Fruit fly (Drosophila melanogaster): ENCODE measurements around the gene CG13807.
A peak's percentile ranks its signal among the peaks of the same experiment; 100 is the strongest.

CG13807 gene

DNA sequence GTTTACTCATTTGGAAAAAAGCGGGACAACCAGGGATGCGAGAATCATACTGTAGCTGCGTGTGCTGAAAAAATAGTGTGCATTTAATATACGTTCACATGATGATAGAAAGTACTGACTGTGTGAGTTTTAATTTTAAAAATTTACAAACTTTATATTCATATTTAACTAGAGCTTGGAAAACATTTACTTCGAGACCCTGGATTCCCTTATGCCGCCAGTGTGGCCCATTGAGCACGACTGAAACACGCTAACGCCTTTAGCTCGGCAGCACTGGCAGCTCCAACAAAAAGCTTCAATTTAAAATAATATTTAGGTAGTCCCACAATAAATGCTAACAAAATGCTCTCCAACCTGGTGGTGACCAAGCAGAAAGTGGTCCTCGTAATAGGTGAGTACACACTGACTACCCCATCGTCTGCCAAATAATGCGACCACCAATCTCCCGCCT, 5.3 kb upstream of the CG13807 start, which contains the start of the genes CG1275 and Elp5 (continued):
- TF ChIP-seq fkh (GFP tag; optimal IDR thresholded peaks at IDR 0.05) (peak; percentile 97), achi (GFP tag; optimal IDR thresholded peaks at IDR 0.05) (peak; percentile 98), cyc (GFP tag; optimal IDR thresholded peaks at IDR 0.05) (peak; percentile 98), CG8632 (GFP tag; optimal IDR thresholded peaks at IDR 0.05) (peak; percentile 98), Smox (GFP tag; optimal IDR thresholded peaks at IDR 0.05) (peak; percentile 98), Sox102F (GFP tag; optimal IDR thresholded peaks at IDR 0.05) (peak; percentile 99), salr (GFP tag; optimal IDR thresholded peaks at IDR 0.05) (peak; percentile 97 to 98), CG3032 (tag; optimal IDR thresholded peaks at IDR 0.05) (peak; percentile 99), spab (GFP tag; optimal IDR thresholded peaks at IDR 0.05) (peak; percentile 95), CG4318 (GFP tag; optimal IDR thresholded peaks at IDR 0.05) (peak; percentile 98), Met (GFP tag; optimal IDR thresholded peaks at IDR 0.05) (peak; percentile 99), ss (GFP tag; optimal IDR thresholded peaks at IDR 0.05) (peak; percentile 95 to 99), svp (GFP tag) (peak; percentile 100), Ets96B (tag; optimal IDR thresholded peaks at IDR 0.05) (peak; percentile 96), dac (GFP tag; optimal IDR thresholded peaks at IDR 0.05) (peak; percentile 98)

DNA sequence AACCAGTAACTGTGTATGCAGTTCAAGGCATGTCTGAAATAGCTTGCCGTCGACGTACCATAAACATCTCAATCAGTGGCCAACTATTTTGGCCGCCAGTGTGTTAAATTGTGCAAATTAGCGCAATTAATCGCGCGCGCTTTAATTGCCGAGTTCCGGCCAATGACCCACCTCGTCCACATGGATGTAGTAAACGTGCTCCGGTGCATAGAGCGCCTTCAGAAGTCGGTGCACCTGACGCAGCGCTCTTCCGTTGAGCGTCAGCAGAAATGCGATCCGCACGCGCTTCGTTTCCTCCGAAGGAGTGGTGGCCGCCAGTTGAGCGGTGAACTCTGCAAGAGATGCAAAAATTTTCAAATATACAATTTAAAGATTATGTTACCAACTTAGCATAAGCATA, 1.4 kb upstream of the CG13807 start:
- TF ChIP-seq CG16779 (tag; optimal IDR thresholded peaks at IDR 0.05) (no peak), Hr4 (GFP tag; optimal IDR thresholded peaks at IDR 0.05) (no peak), CG10669 (GFP tag; optimal IDR thresholded peaks at IDR 0.05) (no peak), Gug (GFP tag; IDR thresholded peaks at IDR 0.05) (no peak), Ets21C (GFP tag; optimal IDR thresholded peaks at IDR 0.05) (no peak), OdsH (GFP tag; optimal IDR thresholded peaks at IDR 0.05) (no peak), achi (GFP tag; optimal IDR thresholded peaks at IDR 0.05) (no peak)

DNA sequence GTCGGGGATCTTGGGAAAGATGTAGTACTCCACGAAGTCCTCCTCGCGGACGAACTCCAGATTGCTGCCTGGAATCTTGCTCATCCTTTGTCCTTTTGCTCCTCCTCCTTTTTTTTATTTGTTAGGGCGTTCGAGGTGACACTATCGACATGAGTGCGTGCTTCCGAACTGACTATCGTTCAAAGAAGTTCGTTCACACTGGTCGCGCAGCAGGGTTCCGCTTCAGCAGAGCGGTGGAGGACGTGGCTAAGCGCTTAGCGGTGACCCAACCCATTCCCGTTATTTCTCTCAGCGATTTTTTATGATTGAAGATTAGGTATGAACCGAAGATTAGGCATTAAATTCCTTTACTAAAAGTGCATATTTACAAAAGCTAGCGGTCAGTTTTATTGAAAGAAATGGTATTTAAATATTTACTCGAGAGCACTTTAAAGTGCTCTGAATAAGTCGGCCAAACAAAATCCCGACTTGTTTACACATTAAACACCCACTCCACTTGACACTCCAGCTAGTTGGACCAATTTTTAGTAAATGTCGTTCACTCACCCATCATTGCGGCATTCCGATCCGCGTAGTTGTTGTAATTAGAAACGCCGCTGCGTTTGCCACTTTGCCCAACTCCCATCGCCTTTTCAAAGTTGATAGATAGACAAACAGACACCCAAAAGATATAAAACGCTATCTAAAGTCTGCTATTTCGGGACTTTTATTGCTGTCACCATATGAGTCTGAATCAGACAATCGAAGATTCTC, 3.1 kb downstream of the CG13807 start, which contains the start of the genes ecd and CG13806:
TSS of gene ecd (minus strand) at position 166 of the 753 bp plus-strand sequence.
TSS of gene CG13806 (plus strand) at position 703 of the 753 bp plus-strand sequence.
- TF ChIP-seq CG31627 (GFP tag; optimal IDR thresholded peaks at IDR 0.05) (peak; percentile 18), Sox15 (GFP tag; optimal IDR thresholded peaks at IDR 0.05) (no peak), fkh (GFP tag; optimal IDR thresholded peaks at IDR 0.05) (peak; percentile 67), Sox14 (GFP tag; optimal IDR thresholded peaks at IDR 0.05) (peak; percentile 87), fd85E (GFP tag; optimal IDR thresholded peaks at IDR 0.05) (no peak), eg (GFP tag; IDR thresholded peaks at IDR 0.05) (peak; percentile 36; the same call in 1 of the 3 replicates), lz (GFP tag; optimal IDR thresholded peaks at IDR 0.05) (peak; percentile 30), cyc (GFP tag; optimal IDR thresholded peaks at IDR 0.05) (peak; percentile 2), Hr39 (GFP tag; optimal IDR thresholded peaks at IDR 0.05) (peak; percentile 25), salr (GFP tag; optimal IDR thresholded peaks at IDR 0.05) (no peak), svp (GFP tag) (peak; percentile 26), esn (GFP tag; optimal IDR thresholded peaks at IDR 0.05) (peak; percentile 15)

DNA sequence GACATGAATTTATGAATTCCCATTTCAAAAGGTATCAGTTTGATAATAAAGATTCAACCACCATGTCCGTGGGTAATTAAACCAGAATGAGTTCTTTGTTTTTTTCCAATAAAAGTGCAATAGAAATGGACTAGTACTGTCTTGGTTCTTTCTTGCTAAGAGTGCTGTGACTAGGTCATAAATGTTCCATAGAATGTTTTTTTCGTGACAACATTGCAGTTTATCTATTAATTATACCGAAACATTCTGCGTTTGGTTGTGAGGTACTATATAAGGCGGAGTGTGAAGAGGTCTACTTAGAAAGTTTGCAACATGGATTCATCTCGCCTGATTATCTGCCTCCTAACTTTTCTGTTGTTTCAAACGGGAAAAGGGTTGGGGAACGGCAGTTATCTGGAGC, 4.8 kb downstream of the CG13807 start, which contains the start of gene obst-I:
TSS of gene obst-I (plus strand) at position 301 of the 400 bp plus-strand sequence.
- TF ChIP-seq Hr38 (GFP tag; optimal IDR thresholded peaks at IDR 0.05) (no peak), CG1621 (tag; optimal IDR thresholded peaks at IDR 0.05) (no peak), svp (GFP tag) (no peak), CG3032 (tag; optimal IDR thresholded peaks at IDR 0.05) (no peak), CG34406 (GFP tag; optimal IDR thresholded peaks at IDR 0.05) (no peak), pdm3 (GFP tag; optimal IDR thresholded peaks at IDR 0.05) (no peak), CG11294 (GFP tag; IDR thresholded peaks at IDR 0.05) (no peak), fd85E (GFP tag; optimal IDR thresholded peaks at IDR 0.05) (no peak), Ets21C (GFP tag; optimal IDR thresholded peaks at IDR 0.05) (no peak), vri (GFP tag; optimal IDR thresholded peaks at IDR 0.05) (no peak)
